Worm (Caenorhabditis elegans): ENCODE results near the gene F43H9.3.
A peak's percentile ranks its signal among the peaks of the same experiment; 100 is the strongest.

The F43H9.3 gene

ce11 chrV:7995878-7996277 is 28.9 kb downstream of the F43H9.3 start, which contains the start of gene Y97E10AR.2:
Gene Y97E10AR.2, plus strand, starts transcription at chrV:7996178.
- peak; percentile 26 for TF ChIP-seq hlh-1 (tag; optimal IDR thresholded peaks at IDR 0.05)
- no peak for TF ChIP-seq cnd-1 (tag; optimal IDR thresholded peaks at IDR 0.05)

- TF ChIP-seq hlh-1 (tag; optimal IDR thresholded peaks at IDR 0.05) (peak; percentile 53), elt-1 (tag; optimal IDR thresholded peaks at IDR 0.05; ENCODE audit: borderline replicate concordance, insufficient read depth) (no peak), sptf-1 (tag; optimal IDR thresholded peaks at IDR 0.05) (no peak)
These were observed 29.6 kb downstream of the F43H9.3 start for ce11 chrV:7995165-7995564.

- TF ChIP-seq unc-62 (GFP tag; optimal IDR thresholded peaks at IDR 0.05) (no peak), unc-120 (tag; optimal IDR thresholded peaks at IDR 0.05; ENCODE audit: poor library complexity, severe bottlenecking) (no peak), lin-32 (GFP tag; optimal IDR thresholded peaks at IDR 0.05) (no peak), elt-1 (tag; optimal IDR thresholded peaks at IDR 0.05; ENCODE audit: borderline replicate concordance, insufficient read depth) (no peak), mls-2 (tag; optimal IDR thresholded peaks at IDR 0.05) (no peak), lin-13 (tag; optimal IDR thresholded peaks at IDR 0.05) (no peak), zip-8 (tag; optimal IDR thresholded peaks at IDR 0.05) (no peak)
These were observed 30.2 kb downstream of the F43H9.3 start, which contains the start of gene ceh-76 for ce11 chrV:7994570-7994969. Gene ceh-76, minus strand, starts transcription at chrV:7994670.

- TF ChIP-seq mab-5 (tag; optimal IDR thresholded peaks at IDR 0.05), result no peak
- no peak for TF ChIP-seq elt-1 (tag; optimal IDR thresholded peaks at IDR 0.05; ENCODE audit: borderline replicate concordance, insufficient read depth)
- TF ChIP-seq ceh-39 (tag; optimal IDR thresholded peaks at IDR 0.05), result no peak
- no peak for TF ChIP-seq M03D4.4 (tag; optimal IDR thresholded peaks at IDR 0.05)
- TF ChIP-seq ceh-83 (GFP tag; optimal IDR thresholded peaks at IDR 0.05), result no peak
- TF ChIP-seq nhr-237 (tag; optimal IDR thresholded peaks at IDR 0.05), result no peak
- TF ChIP-seq zip-8 (tag; optimal IDR thresholded peaks at IDR 0.05), result no peak
- TF ChIP-seq tbx-8 (GFP tag; optimal IDR thresholded peaks at IDR 0.05), result no peak
- no peak for TF ChIP-seq bed-3 (GFP tag; optimal IDR thresholded peaks at IDR 0.05)
- no peak for TF ChIP-seq elt-3 (tag; optimal IDR thresholded peaks at IDR 0.05)
- no peak for TF ChIP-seq drap-1 (GFP tag; optimal IDR thresholded peaks at IDR 0.05)
- TF ChIP-seq mls-2 (tag; optimal IDR thresholded peaks at IDR 0.05), result no peak
- no peak for TF ChIP-seq lin-13 (tag; optimal IDR thresholded peaks at IDR 0.05)
- TF ChIP-seq nhr-2 (tag; optimal IDR thresholded peaks at IDR 0.05), result no peak
- TF ChIP-seq unc-39 (tag; optimal IDR thresholded peaks at IDR 0.05), result no peak
- TF ChIP-seq hlh-1 (tag; optimal IDR thresholded peaks at IDR 0.05), result no peak
- TF ChIP-seq ces-1 (GFP tag; optimal IDR thresholded peaks at IDR 0.05), result no peak
- TF ChIP-seq unc-120 (tag; optimal IDR thresholded peaks at IDR 0.05; ENCODE audit: poor library complexity, severe bottlenecking), result no peak
- TF ChIP-seq ham-2 (GFP tag; optimal IDR thresholded peaks at IDR 0.05), result no peak
These were observed 38.9 kb downstream of the F43H9.3 start, which contains the start of gene Y97E10AL.1 for ce11 chrV:7985860-7986259. Gene Y97E10AL.1, plus strand, starts transcription at chrV:7986160.

- TF ChIP-seq lsy-2 (tag; optimal IDR thresholded peaks at IDR 0.05) (peak; percentile 94), ces-1 (GFP tag; optimal IDR thresholded peaks at IDR 0.05) (peak; percentile 83), snpc-4 (tag; optimal IDR thresholded peaks at IDR 0.05) (no peak), mep-1 (tag; optimal IDR thresholded peaks at IDR 0.05) (peak; percentile 33)
These were observed 41.2 kb downstream of the F43H9.3 start, which contains the start of the genes natb-1 and abhd-12 for ce11 chrV:7983381-7984052. Gene natb-1, minus strand, starts transcription at chrV:7983431. Gene abhd-12, plus strand, starts transcription at chrV:7983879.

- TF ChIP-seq ceh-39 (tag; optimal IDR thresholded peaks at IDR 0.05) (no peak), lsy-2 (tag; optimal IDR thresholded peaks at IDR 0.05) (no peak), blmp-1 (tag; optimal IDR thresholded peaks at IDR 0.05) (no peak), mls-2 (tag; optimal IDR thresholded peaks at IDR 0.05) (no peak), lin-13 (tag; optimal IDR thresholded peaks at IDR 0.05) (no peak), pha-4 (tag; optimal IDR thresholded peaks at IDR 0.05) (no peak), nhr-237 (tag; optimal IDR thresholded peaks at IDR 0.05) (no peak), drap-1 (GFP tag; optimal IDR thresholded peaks at IDR 0.05) (no peak), ztf-11 (tag; optimal IDR thresholded peaks at IDR 0.05) (no peak), sptf-1 (tag; optimal IDR thresholded peaks at IDR 0.05) (no peak), ham-2 (GFP tag; optimal IDR thresholded peaks at IDR 0.05) (no peak), snpc-4 (tag; optimal IDR thresholded peaks at IDR 0.05) (no peak), unc-62 (GFP tag; optimal IDR thresholded peaks at IDR 0.05) (no peak), nhr-28 (tag; optimal IDR thresholded peaks at IDR 0.05) (no peak), bed-3 (GFP tag; optimal IDR thresholded peaks at IDR 0.05) (no peak)
These were observed 43.6 kb downstream of the F43H9.3 start, which contains the start of gene F26D11.1 for ce11 chrV:7980993-7981595. Gene F26D11.1, plus strand, starts transcription at chrV:7981545.

Data from whole organism, mixed stage, embryonic.